Worm (Caenorhabditis elegans): Measurements from ENCODE around the gene idpb-1.
"Not testable (repeated sequence)": the region's sequence is repeated elsewhere in the genome, so short reads cannot be mapped to it uniquely, and the experiment has no call there.

Gene idpb-1

ce11 chrII:5112082-5112481 lies 10.3 kb downstream of the idpb-1 start, which contains the start of gene F09C12.8:
Gene F09C12.8, plus strand, starts transcription at chrII:5112382.
- TF ChIP-seq fkh-2 (tag; optimal IDR thresholded peaks at IDR 0.05): no peak
- TF ChIP-seq egl-5 (tag; optimal IDR thresholded peaks at IDR 0.05): no peak
- TF ChIP-seq elt-2 (tag; optimal IDR thresholded peaks at IDR 0.05): no peak

ce11 chrII:5115235-5115634 lies 13.5 kb downstream of the idpb-1 start, which contains the start of gene msp-74:
Gene msp-74, minus strand, starts transcription at chrII:5115335.
- TF ChIP-seq lsy-12, ztf-11, ZK546.5 (tag; optimal IDR thresholded peaks at IDR 0.05): not testable (repeated sequence)

- no peak for TF ChIP-seq lsy-12 (tag; optimal IDR thresholded peaks at IDR 0.05)
- no peak for TF ChIP-seq nhr-237 (tag; optimal IDR thresholded peaks at IDR 0.05)
- no peak for TF ChIP-seq tbx-2 (tag; optimal IDR thresholded peaks at IDR 0.05)
- no peak for TF ChIP-seq ceh-28 (tag; optimal IDR thresholded peaks at IDR 0.05)
- no peak for TF ChIP-seq ceh-82 (tag; optimal IDR thresholded peaks at IDR 0.05)
- TF ChIP-seq elt-3 (tag; optimal IDR thresholded peaks at IDR 0.05): no peak
- no peak for TF ChIP-seq zag-1 (tag; optimal IDR thresholded peaks at IDR 0.05)
- TF ChIP-seq mml-1 (tag; optimal IDR thresholded peaks at IDR 0.05): no peak
- TF ChIP-seq nhr-28 (tag; optimal IDR thresholded peaks at IDR 0.05): no peak
Measured at ce11 chrII:5115733-5116132, 13.9 kb downstream of the idpb-1 start, which contains the start of gene srsy-1. Gene srsy-1, plus strand, starts transcription at chrII:5116033.

- TF ChIP-seq unc-62 (GFP tag; optimal IDR thresholded peaks at IDR 0.05) (peak; percentile 72), nhr-12 (tag; optimal IDR thresholded peaks at IDR 0.05) (no peak)
Measured at ce11 chrII:5120612-5121011, 18.8 kb downstream of the idpb-1 start.

ce11 chrII:5130081-5130480 lies 28.3 kb downstream of the idpb-1 start, which contains the start of gene lgc-56:
Gene lgc-56, plus strand, starts transcription at chrII:5130381.
- no peak for TF ChIP-seq nhr-25 (tag; optimal IDR thresholded peaks at IDR 0.05)
- no peak for TF ChIP-seq pqm-1 (tag; optimal IDR thresholded peaks at IDR 0.05)
- no peak for TF ChIP-seq skn-1 (tag; optimal IDR thresholded peaks at IDR 0.05)

- TF ChIP-seq ztf-4 (tag; optimal IDR thresholded peaks at IDR 0.05) (no peak), elt-2 (tag; optimal IDR thresholded peaks at IDR 0.05) (no peak), pqm-1 (tag; optimal IDR thresholded peaks at IDR 0.05) (no peak), nhr-77 (tag; optimal IDR thresholded peaks at IDR 0.05) (no peak), fos-1 (tag; optimal IDR thresholded peaks at IDR 0.05) (no peak), nfya-1 (tag; optimal IDR thresholded peaks at IDR 0.05; ENCODE audit: insufficient read depth) (no peak), nhr-11 (tag; optimal IDR thresholded peaks at IDR 0.05) (no peak), nhr-43 (tag; optimal IDR thresholded peaks at IDR 0.05; ENCODE audit: poor library complexity, severe bottlenecking) (no peak), eor-1 (tag; optimal IDR thresholded peaks at IDR 0.05) (no peak), lsy-12 (tag; optimal IDR thresholded peaks at IDR 0.05) (no peak), nhr-12 (tag; optimal IDR thresholded peaks at IDR 0.05) (no peak), unc-39 (tag; optimal IDR thresholded peaks at IDR 0.05) (no peak), fkh-10 (GFP tag; optimal IDR thresholded peaks at IDR 0.05) (no peak), pha-4 (tag; optimal IDR thresholded peaks at IDR 0.05) (no peak)
Measured at ce11 chrII:5131800-5132199, 30.0 kb downstream of the idpb-1 start.

- TF ChIP-seq nhr-77 (tag; optimal IDR thresholded peaks at IDR 0.05) (no peak), R02D3.7 (tag; optimal IDR thresholded peaks at IDR 0.05) (no peak), fos-1 (tag; optimal IDR thresholded peaks at IDR 0.05) (no peak), snpc-4 (tag; optimal IDR thresholded peaks at IDR 0.05) (no peak), nhr-67 (tag; optimal IDR thresholded peaks at IDR 0.05) (no peak), mml-1 (tag; optimal IDR thresholded peaks at IDR 0.05) (no peak), unc-39 (tag; optimal IDR thresholded peaks at IDR 0.05) (no peak), ztf-4 (tag; optimal IDR thresholded peaks at IDR 0.05) (no peak), nfya-1 (tag; optimal IDR thresholded peaks at IDR 0.05; ENCODE audit: insufficient read depth) (no peak), aly-2 (tag; optimal IDR thresholded peaks at IDR 0.05) (no peak), fkh-2 (tag; optimal IDR thresholded peaks at IDR 0.05) (no peak), lin-39 (tag; optimal IDR thresholded peaks at IDR 0.05) (no peak), daf-12 (tag; optimal IDR thresholded peaks at IDR 0.05) (no peak)
Measured at ce11 chrII:5136296-5136767, 34.5 kb downstream of the idpb-1 start, which contains the start of gene F58A6.2. Gene F58A6.2, plus strand, starts transcription at chrII:5136717.

All from whole organism, L3 larva.